Worm (Caenorhabditis elegans) whole organism, mixed stage, embryonic: Measurements from ENCODE around the gene H18N23.2.

Experiments
- blmp-1 ChIP-seq: fragments of 150-350 bp; optimal IDR thresholded peaks from 2 replicates; lab custom pipeline; 2014; ENCODE audit warnings: missing biosample characterization, missing genetic modification characterization
- ceh-39 ChIP-seq: fragments of 150-350 bp; optimal IDR thresholded peaks from 2 replicates; lab custom pipeline; 2014; ENCODE audit warnings: missing biosample characterization, missing genetic modification characterization
- cnd-1 ChIP-seq: fragments of 200-800 bp; sonication (Bioruptor generic); optimal IDR thresholded peaks from 2 replicates; lab custom pipeline; 2018; ENCODE audit warnings: mild to moderate bottlenecking, missing genetic modification characterization, missing compliant biosample characterization
- drap-1 ChIP-seq: fragments of 200-800 bp; sonication (Bioruptor generic); optimal IDR thresholded peaks from 3 replicates; lab custom pipeline; 2018; ENCODE audit warnings: mild to moderate bottlenecking, missing genetic modification characterization, missing compliant biosample characterization
- lsy-2 ChIP-seq: fragments of 150-350 bp; optimal IDR thresholded peaks from 2 replicates; lab custom pipeline; 2014; ENCODE audit warnings: missing biosample characterization, missing genetic modification characterization
- nhr-12 ChIP-seq: fragments of 150-350 bp; optimal IDR thresholded peaks from 2 replicates; lab custom pipeline; 2014; ENCODE audit warnings: missing biosample characterization, missing genetic modification characterization
- nhr-237 ChIP-seq: fragments of 150-350 bp; optimal IDR thresholded peaks from 2 replicates; lab custom pipeline; 2014; ENCODE audit warnings: missing biosample characterization, missing genetic modification characterization
- snpc-4 ChIP-seq: fragments of 150-350 bp; optimal IDR thresholded peaks from 2 replicates; lab custom pipeline; 2014; ENCODE audit warnings: missing biosample characterization, missing genetic modification characterization
- unc-120 ChIP-seq: sonication (generic microtip); optimal IDR thresholded peaks from 2 replicates; lab custom pipeline; 2017; ENCODE audit warnings: missing genetic modification characterization, missing compliant biosample characterization; ENCODE audit not compliant: poor library complexity, severe bottlenecking
- unc-62 ChIP-seq: fragments of 150-350 bp; optimal IDR thresholded peaks from 2 replicates; lab custom pipeline; 2014; ENCODE audit warnings: missing biosample characterization, missing genetic modification reagents, missing genetic modification characterization
- ztf-11 ChIP-seq: fragments of 150-350 bp; optimal IDR thresholded peaks from 2 replicates; lab custom pipeline; 2014; ENCODE audit warnings: missing biosample characterization, missing genetic modification characterization

ce11 chrX:17667288-17667687 lies 26.6 kb upstream of the H18N23.2 start:
- TF ChIP-seq unc-120 (tag; lab: Kevin White, UChicago) (peak; percentile 69), nhr-12 (tag; lab: Kevin White, UChicago) (no peak), lsy-2 (tag; lab: Kevin White, UChicago) (no peak), cnd-1 (tag; lab: Kevin White, UChicago) (no peak), nhr-237 (tag; lab: Kevin White, UChicago) (no peak), ztf-11 (tag; lab: Kevin White, UChicago) (no peak), ceh-39 (tag; lab: Kevin White, UChicago) (no peak), snpc-4 (tag; lab: Kevin White, UChicago) (no peak), blmp-1 (tag; lab: Kevin White, UChicago) (no peak), unc-62 (GFP tag; lab: Kevin White, UChicago) (peak; percentile 60), drap-1 (GFP tag; lab: Kevin White, UChicago) (no peak)
